Worm (Caenorhabditis elegans) whole organism, L1 larva: Measurements from ENCODE around the gene F47B8.13.

Source experiments
- C16A3.4 ChIP-seq: fragments of 150-350 bp; optimal IDR thresholded peaks from 2 replicates; lab custom pipeline; 2014; ENCODE audit warnings: missing biosample characterization, missing genetic modification characterization
- C34B4.2 ChIP-seq: sonication (generic microtip); optimal IDR thresholded peaks from 2 replicates; lab custom pipeline; 2017; ENCODE audit warnings: mild to moderate bottlenecking, missing genetic modification characterization, missing compliant biosample characterization
- F16B12.6 ChIP-seq: fragments of 150-350 bp; optimal IDR thresholded peaks from 2 replicates; lab custom pipeline; 2014; ENCODE audit warnings: missing biosample characterization, missing genetic modification characterization
- aha-1 ChIP-seq: fragments of 150-350 bp; optimal IDR thresholded peaks from 2 replicates; lab custom pipeline; 2014; ENCODE audit warnings: missing biosample characterization, missing genetic modification characterization
- alr-1 ChIP-seq: fragments of 200-800 bp; sonication (Bioruptor generic); optimal IDR thresholded peaks from 2 replicates; lab custom pipeline; 2018; ENCODE audit warnings: borderline replicate concordance, mild to moderate bottlenecking, missing genetic modification characterization, missing compliant biosample characterization
- aly-2 ChIP-seq: fragments of 150-350 bp; optimal IDR thresholded peaks from 2 replicates; lab custom pipeline; 2014; ENCODE audit warnings: missing biosample characterization, missing genetic modification characterization
- blmp-1 ChIP-seq: fragments of 150-350 bp; optimal IDR thresholded peaks from 2 replicates; lab custom pipeline; 2014; ENCODE audit warnings: missing biosample characterization, missing genetic modification characterization
- ces-1 ChIP-seq: fragments of 150-350 bp; optimal IDR thresholded peaks from 2 replicates; lab custom pipeline; 2014; ENCODE audit warnings: missing biosample characterization, missing genetic modification reagents, missing genetic modification characterization
- dpl-1 ChIP-seq, 3 experiments: fragments of 150-350 bp in 2 of 3; sonication (generic microtip) in 1 of 3; optimal IDR thresholded peaks; 2 replicates each; lab custom pipeline; 2014 to 2017; ENCODE audit warnings: missing biosample characterization in 3 of 3, missing genetic modification characterization in 3 of 3, missing genetic modification reagents in 3 of 3
- dsc-1 ChIP-seq: sonication (generic microtip); optimal IDR thresholded peaks from 2 replicates; lab custom pipeline; 2016; ENCODE audit warnings: mild to moderate bottlenecking, missing genetic modification characterization, missing compliant biosample characterization
- efl-1 ChIP-seq, 4 experiments: fragments of 150-350 bp; optimal IDR thresholded peaks in 3 of 4; peaks in 1 of 4; 1 replicate in 1 of 4; 2 replicates in 3 of 4; lab custom pipeline; 2014; ENCODE audit warnings: missing biosample characterization in 2 of 4, missing genetic modification characterization in 2 of 4, missing genetic modification reagents in 2 of 4
- egl-27 ChIP-seq, 2 experiments: fragments of 150-350 bp in 1 of 2; sonication (generic microtip); optimal IDR thresholded peaks; 3 replicates each; lab custom pipeline; 2017 to 2018; ENCODE audit warnings: missing biosample characterization in 2 of 2, missing genetic modification characterization in 2 of 2, missing genetic modification reagents in 2 of 2
- fkh-10 ChIP-seq: sonication (generic microtip); optimal IDR thresholded peaks from 2 replicates; lab custom pipeline; 2017; ENCODE audit warnings: missing biosample characterization, missing genetic modification reagents, missing genetic modification characterization
- fkh-4 ChIP-seq: sonication (generic microtip); optimal IDR thresholded peaks from 2 replicates; lab custom pipeline; 2016; ENCODE audit warnings: missing compliant biosample characterization, missing genetic modification characterization, borderline replicate concordance
- hlh-17 ChIP-seq: fragments of 200-800 bp; sonication (Bioruptor generic); optimal IDR thresholded peaks from 2 replicates; lab custom pipeline; 2018; ENCODE audit warnings: missing genetic modification characterization, mild to moderate bottlenecking, missing compliant biosample characterization, moderate library complexity, borderline replicate concordance
- hpl-2 ChIP-seq: fragments of 150-350 bp; optimal IDR thresholded peaks from 2 replicates; lab custom pipeline; 2014; ENCODE audit warnings: missing biosample characterization, missing genetic modification reagents, missing genetic modification characterization
- lin-14 ChIP-seq: fragments of 200-800 bp; sonication (Bioruptor generic); optimal IDR thresholded peaks from 2 replicates; lab custom pipeline; 2018; ENCODE audit warnings: mild to moderate bottlenecking, missing genetic modification characterization, moderate library complexity, missing compliant biosample characterization
- lin-35 ChIP-seq, 2 experiments: fragments of 150-350 bp; optimal IDR thresholded peaks; 2 replicates each; lab custom pipeline; 2014; ENCODE audit warnings: missing biosample characterization in 2 of 2, missing genetic modification characterization in 2 of 2, missing genetic modification reagents in 2 of 2
- lir-3 ChIP-seq: sonication (generic microtip); optimal IDR thresholded peaks from 2 replicates; lab custom pipeline; 2016; ENCODE audit warnings: mild to moderate bottlenecking, missing genetic modification characterization, moderate library complexity, missing compliant biosample characterization; ENCODE audit not compliant: poor library complexity
- mab-9 ChIP-seq: fragments of 200-800 bp; sonication (Bioruptor generic); IDR thresholded peaks from 2 replicates; pipeline ENCODE4 v1.3.6; 2022; ENCODE audit warnings: missing genetic modification reagents, missing genetic modification characterization, missing compliant biosample characterization
- nhr-19 ChIP-seq: fragments of 200-800 bp; sonication (Bioruptor generic); conservative IDR thresholded peaks from 2 replicates; pipeline ENCODE4 v1.3.6; 2022; ENCODE audit warnings: missing genetic modification characterization, missing compliant biosample characterization
- nhr-237 ChIP-seq: fragments of 150-350 bp; optimal IDR thresholded peaks from 2 replicates; lab custom pipeline; 2014; ENCODE audit warnings: missing biosample characterization, missing genetic modification characterization
- nhr-28 ChIP-seq: fragments of 150-350 bp; optimal IDR thresholded peaks from 2 replicates; lab custom pipeline; 2014; ENCODE audit warnings: missing biosample characterization, missing genetic modification characterization
- nhr-71 ChIP-seq: sonication (generic microtip); optimal IDR thresholded peaks from 2 replicates; lab custom pipeline; 2016; ENCODE audit warnings: mild to moderate bottlenecking, missing genetic modification characterization, moderate library complexity, missing compliant biosample characterization
- nhr-77 ChIP-seq: fragments of 150-350 bp; optimal IDR thresholded peaks from 2 replicates; lab custom pipeline; 2014; ENCODE audit warnings: missing biosample characterization, missing genetic modification characterization
- nhr-84 ChIP-seq: sonication (generic microtip); optimal IDR thresholded peaks from 2 replicates; lab custom pipeline; 2017; ENCODE audit warnings: missing biosample characterization, missing genetic modification characterization
- nhr-85 ChIP-seq: sonication (generic microtip); peaks from one replicate; lab custom pipeline; 2016; ENCODE audit warnings: missing genetic modification characterization, inconsistent platforms, missing compliant biosample characterization
- nhr-90 ChIP-seq: sonication (generic microtip); optimal IDR thresholded peaks from 2 replicates; lab custom pipeline; 2016; ENCODE audit warnings: mild to moderate bottlenecking, missing genetic modification characterization, missing compliant biosample characterization; ENCODE audit not compliant: poor library complexity
- pax-3 ChIP-seq: fragments of 200-800 bp; sonication (Bioruptor generic); optimal IDR thresholded peaks from 2 replicates; lab custom pipeline; 2018; ENCODE audit warnings: mild to moderate bottlenecking, missing genetic modification characterization, moderate library complexity, missing compliant biosample characterization
- pqm-1 ChIP-seq: sonication (generic microtip); optimal IDR thresholded peaks from 3 replicates; lab custom pipeline; 2017; ENCODE audit warnings: missing biosample characterization, missing genetic modification characterization
- rnt-1 ChIP-seq: sonication (generic microtip); optimal IDR thresholded peaks from 2 replicates; lab custom pipeline; 2016; ENCODE audit warnings: mild to moderate bottlenecking, missing genetic modification characterization, moderate library complexity, missing compliant biosample characterization
- skn-1 ChIP-seq: fragments of 150-350 bp; optimal IDR thresholded peaks from 2 replicates; lab custom pipeline; 2014; ENCODE audit warnings: missing biosample characterization, missing genetic modification characterization
- snpc-4 ChIP-seq: fragments of 150-350 bp; optimal IDR thresholded peaks from 2 replicates; lab custom pipeline; 2014; ENCODE audit warnings: missing biosample characterization, missing genetic modification characterization
- sptf-1 ChIP-seq: fragments of 150-350 bp; optimal IDR thresholded peaks from 2 replicates; lab custom pipeline; 2014; ENCODE audit warnings: missing biosample characterization, missing genetic modification characterization
- tlp-1 ChIP-seq: fragments of 150-350 bp; optimal IDR thresholded peaks from 2 replicates; lab custom pipeline; 2014; ENCODE audit warnings: missing biosample characterization, missing genetic modification characterization
- unc-130 ChIP-seq: fragments of 150-350 bp; optimal IDR thresholded peaks from 2 replicates; lab custom pipeline; 2017; ENCODE audit warnings: missing biosample characterization, missing genetic modification characterization, inconsistent platforms
- unc-62 ChIP-seq: fragments of 150-350 bp; optimal IDR thresholded peaks from 2 replicates; lab custom pipeline; 2014; ENCODE audit warnings: missing biosample characterization, missing genetic modification reagents, missing genetic modification characterization
- zag-1 ChIP-seq: fragments of 150-350 bp; optimal IDR thresholded peaks from 2 replicates; lab custom pipeline; 2014; ENCODE audit warnings: missing biosample characterization, missing genetic modification characterization
- zip-4 ChIP-seq: fragments of 200-800 bp; sonication (Bioruptor generic); optimal IDR thresholded peaks from 2 replicates; lab custom pipeline; 2018; ENCODE audit warnings: mild to moderate bottlenecking, missing genetic modification characterization, moderate library complexity, missing compliant biosample characterization
- ztf-11 ChIP-seq, 2 experiments: sonication (generic microtip); optimal IDR thresholded peaks; 2 replicates each; lab custom pipeline; 2016 to 2017; ENCODE audit warnings: missing genetic modification characterization in 2 of 2, missing biosample characterization in 1 of 2, missing compliant biosample characterization in 1 of 2

Gene F47B8.13

DNA sequence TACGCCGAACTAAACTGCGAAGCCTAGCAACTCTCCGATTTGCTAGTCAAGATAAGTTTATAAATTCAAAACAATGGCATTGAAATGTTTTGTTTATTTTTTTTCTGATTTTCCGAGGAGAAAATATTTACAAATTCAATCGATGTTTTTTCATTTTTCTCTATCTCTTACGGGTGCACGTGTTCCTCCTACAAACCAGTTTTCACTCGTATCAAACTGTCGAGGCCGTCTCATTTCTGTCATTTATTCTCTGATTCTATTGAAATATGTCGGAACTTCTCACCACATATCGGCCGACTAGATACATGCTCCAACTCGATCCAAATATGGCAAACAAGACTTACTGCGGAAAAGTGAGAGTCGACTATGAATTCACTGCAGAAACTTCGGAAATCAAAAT, 11.9 kb upstream of the F47B8.13 start, which contains the start of gene F47B8.8 (continued):
- TF ChIP-seq nhr-19 (GFP tag; lab: Robert Waterston, UW): no peak
- TF ChIP-seq tlp-1 (tag; lab: Kevin White, UChicago): no peak
- TF ChIP-seq unc-130 (tag; lab: Kevin White, UChicago): no peak
- no peak for TF ChIP-seq lir-3 (tag; lab: Kevin White, UChicago)
- TF ChIP-seq skn-1 (tag; lab: Kevin White, UChicago): no peak
- TF ChIP-seq pqm-1 (tag; lab: Kevin White, UChicago): no peak
- TF ChIP-seq nhr-85 (tag; lab: Kevin White, UChicago): peak; percentile 75
- TF ChIP-seq ces-1 (GFP tag; lab: Kevin White, UChicago): no peak
- peak; percentile 5 for TF ChIP-seq nhr-71 (tag; lab: Kevin White, UChicago)
- no peak for TF ChIP-seq zag-1
- no peak for TF ChIP-seq nhr-84
- TF ChIP-seq efl-1 (optimal IDR thresholded peaks at IDR 0.05; lab: Kevin White, UChicago): no peak
- no peak for TF ChIP-seq efl-1 (GFP tag; optimal IDR thresholded peaks at IDR 0.05 in 1 of 2; lab: Kevin White, UChicago)
- peak; percentile 55 for TF ChIP-seq lin-14 (GFP tag; lab: Kevin White, UChicago)
- TF ChIP-seq zip-4 (GFP tag; lab: Kevin White, UChicago): no peak
- TF ChIP-seq fkh-4 (tag; lab: Kevin White, UChicago): no peak
- no peak for TF ChIP-seq hpl-2
- TF ChIP-seq dsc-1 (tag; lab: Kevin White, UChicago): no peak
- TF ChIP-seq aha-1: no peak
- TF ChIP-seq mab-9 (GFP tag; lab: Robert Waterston, UW): no peak
- TF ChIP-seq lin-35 (GFP tag; optimal IDR thresholded peaks at IDR 0.05; lab: Kevin White, UChicago): no peak
- no peak for TF ChIP-seq hlh-17
- TF ChIP-seq aly-2 (tag; lab: Kevin White, UChicago): no peak
- TF ChIP-seq dpl-1 (GFP tag; optimal IDR thresholded peaks at IDR 0.05; lab: Kevin White, UChicago): no peak
- no peak for TF ChIP-seq sptf-1 (tag; lab: Kevin White, UChicago)
- TF ChIP-seq fkh-10 (GFP tag; lab: Kevin White, UChicago): no peak
- TF ChIP-seq snpc-4 (tag; lab: Kevin White, UChicago): no peak
- TF ChIP-seq C34B4.2 (tag; lab: Kevin White, UChicago): no peak
- TF ChIP-seq rnt-1: no peak
- no peak for TF ChIP-seq nhr-237 (tag; lab: Kevin White, UChicago)
- no peak for TF ChIP-seq egl-27 (tag; optimal IDR thresholded peaks at IDR 0.05; lab: Kevin White, UChicago)
- no peak for TF ChIP-seq nhr-28 (tag; lab: Kevin White, UChicago)
- no peak for TF ChIP-seq pax-3 (tag; lab: Kevin White, UChicago)
- TF ChIP-seq blmp-1 (tag; lab: Kevin White, UChicago): peak; percentile 73
- TF ChIP-seq nhr-77 (tag; lab: Kevin White, UChicago): no peak
- TF ChIP-seq ztf-11 (tag; optimal IDR thresholded peaks at IDR 0.05; lab: Kevin White, UChicago): no peak
- TF ChIP-seq unc-62 (GFP tag; lab: Kevin White, UChicago): no peak
- no peak for TF ChIP-seq C16A3.4 (tag; lab: Kevin White, UChicago)
- TF ChIP-seq F16B12.6: no peak

DNA sequence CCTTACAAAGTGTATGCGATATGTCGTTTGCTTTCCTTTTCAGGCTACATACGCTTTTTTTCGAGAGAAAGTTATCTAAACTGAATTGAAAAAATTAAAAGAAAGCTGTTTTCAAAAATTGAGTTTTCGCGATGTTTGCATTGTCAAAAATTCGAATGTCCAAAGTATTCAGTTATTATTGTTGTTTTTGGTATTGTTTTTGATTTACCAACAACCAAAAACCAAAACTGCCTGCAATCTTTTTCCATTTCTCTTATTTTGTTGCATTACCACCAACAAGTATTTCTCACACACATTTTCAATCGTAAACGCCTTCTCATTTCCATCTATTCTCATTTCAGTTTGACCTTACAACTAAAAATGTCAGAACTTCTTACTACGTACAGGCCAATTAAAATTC, 9.3 kb upstream of the F47B8.13 start, which contains the start of gene pepm-1:
TSS of gene pepm-1 (plus strand) at position 301 of the 400 bp plus-strand sequence.
- TF ChIP-seq alr-1: no peak
- TF ChIP-seq blmp-1 (tag; lab: Kevin White, UChicago): peak; percentile 13
- no peak for TF ChIP-seq nhr-28 (tag; lab: Kevin White, UChicago)
- no peak for TF ChIP-seq nhr-90 (tag; lab: Kevin White, UChicago)
